Worm (Caenorhabditis elegans) whole organism, L2 larva: Measurements from ENCODE around the gene B0336.7.

Source experiments
- C34F6.9 ChIP-seq: fragments of 150-350 bp; optimal IDR thresholded peaks from 2 replicates; lab custom pipeline; 2014; ENCODE audit warnings: missing biosample characterization, missing genetic modification characterization
- F13H6.1 ChIP-seq: sonication (generic microtip); optimal IDR thresholded peaks from 2 replicates; lab custom pipeline; 2016; ENCODE audit warnings: missing genetic modification characterization, missing compliant biosample characterization
- R02D3.7 ChIP-seq: fragments of 150-350 bp; optimal IDR thresholded peaks from 2 replicates; lab custom pipeline; 2014; ENCODE audit warnings: missing biosample characterization, missing genetic modification characterization
- Y55F3AM.14 ChIP-seq: fragments of 200-800 bp; sonication (Bioruptor generic); optimal IDR thresholded peaks from 2 replicates; lab custom pipeline; 2018; ENCODE audit warnings: mild to moderate bottlenecking, missing genetic modification characterization, missing compliant biosample characterization
- ZK546.5 ChIP-seq: sonication (generic microtip); optimal IDR thresholded peaks from 2 replicates; lab custom pipeline; 2017; ENCODE audit warnings: missing biosample characterization, missing genetic modification characterization
- alr-1 ChIP-seq: fragments of 150-350 bp; optimal IDR thresholded peaks from 2 replicates; lab custom pipeline; 2014; ENCODE audit warnings: missing biosample characterization, missing genetic modification characterization
- aly-2 ChIP-seq: fragments of 150-350 bp; optimal IDR thresholded peaks from 2 replicates; lab custom pipeline; 2014; ENCODE audit warnings: missing biosample characterization, missing genetic modification characterization
- blmp-1 ChIP-seq: sonication (generic microtip); optimal IDR thresholded peaks from 2 replicates; lab custom pipeline; 2017; ENCODE audit warnings: missing genetic modification characterization, mild to moderate bottlenecking, missing compliant biosample characterization, antibody characterized with exemption, moderate library complexity; ENCODE audit not compliant: insufficient read depth
- ceh-16 ChIP-seq: fragments of 150-350 bp; optimal IDR thresholded peaks from 2 replicates; lab custom pipeline; 2014; ENCODE audit warnings: missing biosample characterization, missing genetic modification characterization
- egl-27 ChIP-seq: sonication (generic microtip); optimal IDR thresholded peaks from 3 replicates; lab custom pipeline; 2017; ENCODE audit warnings: missing biosample characterization, missing genetic modification reagents, missing genetic modification characterization
- fos-1 ChIP-seq: fragments of 150-350 bp; optimal IDR thresholded peaks from 2 replicates; lab custom pipeline; 2014; ENCODE audit warnings: missing biosample characterization, missing genetic modification characterization
- gmeb-1 ChIP-seq: fragments of 150-350 bp; optimal IDR thresholded peaks from 2 replicates; lab custom pipeline; 2014; ENCODE audit warnings: missing biosample characterization, missing genetic modification characterization
- lin-11 ChIP-seq: fragments of 150-350 bp; sonication (generic microtip); optimal IDR thresholded peaks from 2 replicates; lab custom pipeline; 2014; ENCODE audit warnings: missing biosample characterization, missing genetic modification characterization, inconsistent platforms, mixed read lengths
- lin-13 ChIP-seq: fragments of 150-350 bp; optimal IDR thresholded peaks from 2 replicates; lab custom pipeline; 2014; ENCODE audit warnings: missing biosample characterization, missing genetic modification reagents, missing genetic modification characterization
- lin-39 ChIP-seq: fragments of 150-350 bp; optimal IDR thresholded peaks from 2 replicates; lab custom pipeline; 2014; ENCODE audit warnings: missing biosample characterization, missing genetic modification reagents, missing genetic modification characterization
- lsy-2 ChIP-seq, 2 experiments: fragments of 150-350 bp in 1 of 2; sonication (generic microtip) in 1 of 2; optimal IDR thresholded peaks; 2 replicates each; lab custom pipeline; 2014 to 2017; ENCODE audit warnings: missing biosample characterization in 2 of 2, missing genetic modification characterization in 2 of 2
- mbf-1 ChIP-seq: sonication (generic microtip); optimal IDR thresholded peaks from 2 replicates; lab custom pipeline; 2017; ENCODE audit warnings: missing biosample characterization, missing genetic modification characterization
- nhr-10 ChIP-seq: sonication (generic microtip); optimal IDR thresholded peaks from 2 replicates; lab custom pipeline; 2017; ENCODE audit warnings: missing biosample characterization, missing genetic modification characterization
- nhr-11 ChIP-seq: fragments of 150-350 bp; optimal IDR thresholded peaks from 2 replicates; lab custom pipeline; 2014; ENCODE audit warnings: missing biosample characterization, missing genetic modification characterization
- nhr-12 ChIP-seq: fragments of 150-350 bp; optimal IDR thresholded peaks from 2 replicates; lab custom pipeline; 2014; ENCODE audit warnings: missing biosample characterization, missing genetic modification characterization
- nhr-129 ChIP-seq: fragments of 150-350 bp; optimal IDR thresholded peaks from 2 replicates; lab custom pipeline; 2014; ENCODE audit warnings: missing biosample characterization, missing genetic modification characterization
- nhr-21 ChIP-seq: fragments of 150-350 bp; optimal IDR thresholded peaks from 2 replicates; lab custom pipeline; 2014; ENCODE audit warnings: missing biosample characterization, missing genetic modification characterization
- nhr-237 ChIP-seq: fragments of 150-350 bp; optimal IDR thresholded peaks from 2 replicates; lab custom pipeline; 2014; ENCODE audit warnings: missing biosample characterization, missing genetic modification characterization
- nhr-6 ChIP-seq: fragments of 150-350 bp; optimal IDR thresholded peaks from 2 replicates; lab custom pipeline; 2014; ENCODE audit warnings: missing biosample characterization, missing genetic modification characterization
- nhr-77 ChIP-seq: fragments of 150-350 bp; optimal IDR thresholded peaks from 2 replicates; lab custom pipeline; 2014; ENCODE audit warnings: missing biosample characterization, missing genetic modification characterization
- peb-1 ChIP-seq: fragments of 150-350 bp; optimal IDR thresholded peaks from 2 replicates; lab custom pipeline; 2014; ENCODE audit warnings: missing biosample characterization, missing genetic modification characterization
- sem-4 ChIP-seq: fragments of 150-350 bp; optimal IDR thresholded peaks from 2 replicates; lab custom pipeline; 2014; ENCODE audit warnings: missing biosample characterization, missing genetic modification reagents, missing genetic modification characterization
- skn-1 ChIP-seq: sonication (generic microtip); optimal IDR thresholded peaks from 2 replicates; lab custom pipeline; 2017; ENCODE audit warnings: missing biosample characterization, missing genetic modification characterization
- sma-3 ChIP-seq: sonication (generic microtip); optimal IDR thresholded peaks from 2 replicates; lab custom pipeline; 2016; ENCODE audit warnings: missing genetic modification reagents, missing genetic modification characterization, missing compliant biosample characterization
- sma-9 ChIP-seq, 2 experiments: fragments of 150-350 bp in 1 of 2; sonication (generic microtip) in 1 of 2; optimal IDR thresholded peaks; 2 replicates each; lab custom pipeline; 2014 to 2016; ENCODE audit warnings: missing genetic modification characterization in 2 of 2, mild to moderate bottlenecking in 1 of 2, missing biosample characterization in 1 of 2, missing compliant biosample characterization in 1 of 2, missing genetic modification reagents in 1 of 2, moderate library complexity in 1 of 2
- unc-39 ChIP-seq: fragments of 150-350 bp; optimal IDR thresholded peaks from 2 replicates; lab custom pipeline; 2014; ENCODE audit warnings: missing biosample characterization, missing genetic modification characterization
- unc-55 ChIP-seq: fragments of 150-350 bp; sonication (generic microtip); optimal IDR thresholded peaks from 3 replicates; lab custom pipeline; 2014; ENCODE audit warnings: missing biosample characterization, missing genetic modification reagents, missing genetic modification characterization
- unc-62 ChIP-seq: fragments of 150-350 bp; optimal IDR thresholded peaks from 2 replicates; lab custom pipeline; 2014; ENCODE audit warnings: missing biosample characterization, missing genetic modification reagents, missing genetic modification characterization
- zag-1 ChIP-seq: fragments of 150-350 bp; optimal IDR thresholded peaks from 2 replicates; lab custom pipeline; 2014; ENCODE audit warnings: missing biosample characterization, missing genetic modification characterization
- ztf-11 ChIP-seq: sonication (generic microtip); optimal IDR thresholded peaks from 2 replicates; lab custom pipeline; 2017; ENCODE audit warnings: missing biosample characterization, missing genetic modification characterization

Gene B0336.7

DNA sequence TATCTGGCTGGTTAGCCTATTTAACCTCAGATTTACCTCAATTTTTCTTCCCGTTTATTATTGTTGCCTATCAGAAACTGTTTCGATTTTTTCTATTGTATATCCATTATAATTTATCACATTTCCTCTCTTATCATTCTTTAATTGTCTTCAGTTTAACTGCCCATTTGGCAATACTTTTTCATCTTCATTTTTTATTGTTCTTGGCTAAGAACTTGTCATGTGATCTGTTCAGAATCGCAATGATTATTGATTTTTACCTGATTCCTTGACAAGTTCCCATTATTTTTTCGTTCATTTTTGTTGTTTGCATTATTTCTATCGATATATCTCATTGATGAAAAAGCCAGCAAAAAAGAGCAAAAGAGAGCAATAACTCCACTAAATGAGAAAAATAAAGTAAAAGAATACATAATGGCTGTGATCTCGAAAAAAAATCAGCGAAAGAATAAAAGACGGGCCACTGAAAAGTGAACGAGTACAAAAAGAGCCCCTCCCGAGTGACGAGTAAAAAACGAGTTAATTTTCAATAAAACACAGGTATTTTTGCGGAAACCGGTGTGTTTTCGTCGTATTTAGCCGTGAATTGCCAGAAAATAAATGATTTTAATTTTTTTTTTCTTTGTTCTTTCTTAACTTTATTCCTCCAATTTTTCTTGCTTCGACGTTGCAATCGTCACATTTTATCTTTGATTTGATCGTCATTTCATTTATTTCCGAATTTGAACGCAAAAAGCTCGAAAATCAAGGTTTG, 17.2 kb upstream of the B0336.7 start, which contains the start of gene arf-1:
Gene arf-1 (plus strand): TSS at position 657 of the 754 bp plus-strand sequence.
- TF ChIP-seq nhr-77 (no peak), egl-27 (no peak)

DNA sequence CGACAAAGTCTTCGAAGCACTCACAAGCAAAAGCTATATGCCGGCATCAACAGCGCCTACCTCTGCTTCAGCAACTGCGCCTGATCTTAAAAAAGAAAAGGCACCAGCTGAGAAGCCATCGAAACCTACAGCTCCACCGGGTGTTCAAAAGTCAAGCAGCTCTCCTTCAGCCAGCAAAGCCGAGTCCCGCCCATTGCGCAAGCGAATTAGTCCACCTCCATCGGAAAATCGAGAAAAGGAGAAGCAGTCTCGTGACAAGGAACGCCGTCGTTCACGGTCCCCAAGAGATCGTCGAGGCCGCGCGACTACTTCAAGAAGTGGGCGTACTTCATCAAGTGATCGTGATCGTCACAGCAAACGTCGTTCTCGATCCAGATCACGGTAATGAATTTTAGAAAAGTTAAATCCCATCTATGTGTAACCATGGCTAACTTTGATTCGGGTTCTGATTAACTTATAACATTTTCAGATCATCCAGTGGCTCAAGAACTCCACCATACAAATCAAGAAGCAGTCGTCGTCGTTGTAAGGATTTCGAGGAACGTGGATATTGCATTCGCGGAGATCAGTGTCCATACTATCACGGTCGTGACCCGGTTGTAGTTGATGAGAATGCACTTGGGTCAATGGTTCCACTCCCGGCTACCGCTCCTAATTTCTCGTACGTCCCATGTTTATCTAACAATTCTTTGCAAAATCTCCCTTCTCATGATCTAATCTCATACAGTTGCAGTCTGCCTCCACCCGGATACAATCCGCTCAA, 14.9 kb upstream of the B0336.7 start:
- TF ChIP-seq skn-1 (no peak), lin-39 (tag; lab: Kevin White, UChicago) (no peak), peb-1 (no peak), R02D3.7 (tag; lab: Kevin White, UChicago) (no peak), mbf-1 (tag; lab: Kevin White, UChicago) (no peak), nhr-21 (no peak), unc-62 (no peak), Y55F3AM.14 (no peak), nhr-10 (tag; lab: Kevin White, UChicago) (no peak), nhr-11 (tag; lab: Kevin White, UChicago) (no peak), nhr-6 (tag; lab: Kevin White, UChicago) (no peak), aly-2 (tag; lab: Kevin White, UChicago) (no peak), nhr-237 (no peak)

DNA sequence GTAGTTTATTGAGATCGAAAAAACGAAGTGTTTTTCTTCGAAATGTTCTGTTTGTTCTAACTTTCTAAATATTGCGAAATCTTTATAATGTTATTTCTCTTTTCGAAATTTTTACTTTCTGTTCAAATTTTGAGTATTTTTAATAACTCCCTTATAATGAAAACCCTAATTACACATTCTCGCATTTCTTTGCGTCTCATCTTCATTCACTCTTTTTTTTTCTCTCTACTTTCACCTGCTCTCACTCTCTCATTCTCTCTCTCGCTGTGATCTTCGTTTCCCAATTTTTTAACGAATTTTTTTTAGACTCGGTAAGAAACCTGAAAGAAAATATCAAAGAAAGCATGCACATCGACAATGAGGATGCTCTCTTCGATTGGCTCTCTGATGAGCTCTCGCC, 14.1 kb upstream of the B0336.7 start, which contains the start of gene rbm-26:
Gene rbm-26 (plus strand): TSS at position 301 of the 400 bp plus-strand sequence.
- TF ChIP-seq unc-55 (peak; percentile 24), Y55F3AM.14 (no peak)

DNA sequence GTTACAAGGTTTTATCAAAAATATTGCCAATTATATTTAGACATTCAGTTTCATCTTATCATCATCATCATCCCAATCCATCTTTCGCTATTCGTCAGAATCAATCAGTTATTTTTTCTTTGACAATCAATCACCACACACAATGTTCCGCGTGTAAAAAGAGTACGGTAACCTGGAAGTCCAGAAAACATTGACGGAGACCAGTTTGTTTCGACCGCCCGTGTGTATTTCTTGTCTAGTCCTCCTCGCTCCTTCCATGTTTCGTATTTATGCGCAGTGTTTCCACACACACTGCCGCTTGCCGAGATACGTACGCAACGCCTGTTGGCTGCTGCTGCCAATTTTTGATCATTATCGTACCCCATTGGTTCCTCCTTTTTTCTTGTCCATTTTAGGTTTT, 13.5 kb upstream of the B0336.7 start:
- TF ChIP-seq skn-1 (no peak), sma-3 (GFP tag; lab: Kevin White, UChicago) (peak; percentile 29), alr-1 (tag; lab: Kevin White, UChicago) (no peak), ceh-16 (tag; lab: Kevin White, UChicago) (no peak), R02D3.7 (tag; lab: Kevin White, UChicago) (no peak), zag-1 (no peak), mbf-1 (tag; lab: Kevin White, UChicago) (no peak), unc-39 (tag; lab: Kevin White, UChicago) (no peak), nhr-12 (tag; lab: Kevin White, UChicago) (no peak), lin-39 (tag; lab: Kevin White, UChicago) (no peak), C34F6.9 (no peak), lin-11 (tag; lab: Kevin White, UChicago) (no peak), fos-1 (peak; percentile 36), ztf-11 (no peak), F13H6.1 (tag; lab: Kevin White, UChicago) (no peak), ZK546.5 (tag; lab: Kevin White, UChicago) (no peak), nhr-21 (peak; percentile 83), blmp-1 (tag; lab: Kevin White, UChicago) (peak; percentile 7), lsy-2 (tag; optimal IDR thresholded peaks at IDR 0.05; lab: Kevin White, UChicago) (peak in 1 of 2 experiments; percentile 81), unc-55 (no peak), lin-13 (GFP tag; lab: Kevin White, UChicago) (peak; percentile 5), nhr-10 (tag; lab: Kevin White, UChicago) (no peak), gmeb-1 (peak; percentile 10), sem-4 (tag; lab: Kevin White, UChicago) (no peak), nhr-129 (tag; lab: Kevin White, UChicago) (peak; percentile 26), sma-9 (GFP tag; optimal IDR thresholded peaks at IDR 0.05; lab: Kevin White, UChicago) (peak; percentile 43), sma-9 (tag; optimal IDR thresholded peaks at IDR 0.05; lab: Kevin White, UChicago) (no peak)
- TF ChIP-seq, all 48 proteins: peak for 9
